Fruit fly (Drosophila melanogaster): Measurements from ENCODE around the gene CG45413.
A peak's percentile ranks its signal among the peaks of the same experiment; 100 is the strongest.

CG45413 gene

dm6 chr3L:6906758-6907157 is 25.0 kb downstream of the CG45413 start (continued):
- TF ChIP-seq Xrp1 (GFP tag; IDR thresholded peaks at IDR 0.05) (no peak), chif (GFP tag; optimal IDR thresholded peaks at IDR 0.05) (no peak), row (GFP tag; IDR thresholded peaks at IDR 0.05) (no peak), nerfin-1 (tag; optimal IDR thresholded peaks at IDR 0.05) (no peak), Dp (GFP tag; optimal IDR thresholded peaks at IDR 0.05) (no peak), dmrt99B (tag; optimal IDR thresholded peaks at IDR 0.05) (no peak), CG10543 (GFP tag; optimal IDR thresholded peaks at IDR 0.05) (no peak), CG11398 (GFP tag; optimal IDR thresholded peaks at IDR 0.05) (no peak), CG13424 (tag; optimal IDR thresholded peaks at IDR 0.05) (no peak), abd-A (tag; optimal IDR thresholded peaks at IDR 0.05) (peak; percentile 43), zfh2 (GFP tag; optimal IDR thresholded peaks at IDR 0.05) (no peak), Doc3 (GFP tag; IDR thresholded peaks at IDR 0.05; ENCODE audit: partially characterized antibody) (no peak), CG12219 (GFP tag; optimal IDR thresholded peaks at IDR 0.05) (no peak), gce (GFP tag; IDR thresholded peaks at IDR 0.05) (no peak), Mad (GFP tag; optimal IDR thresholded peaks at IDR 0.05) (no peak), CG6272 (GFP tag; IDR thresholded peaks at IDR 0.05) (no peak), CG16863 (GFP tag; optimal IDR thresholded peaks at IDR 0.05) (no peak), CG10979 (tag; optimal IDR thresholded peaks at IDR 0.05) (no peak), CG31224 (GFP tag; IDR thresholded peaks at IDR 0.05) (no peak), dm (GFP tag; optimal IDR thresholded peaks at IDR 0.05) (no peak), Jarid2 (GFP tag; optimal IDR thresholded peaks at IDR 0.05) (peak; percentile 29), Vsx1 (GFP tag; optimal IDR thresholded peaks at IDR 0.05) (no peak), CG1024 (GFP tag; IDR thresholded peaks at IDR 0.05) (no peak), odd (GFP tag; optimal IDR thresholded peaks at IDR 0.05) (no peak), gsb (GFP tag; IDR thresholded peaks at IDR 0.05) (no peak), pan (optimal IDR thresholded peaks at IDR 0.05) (no peak), pan (GFP tag; optimal IDR thresholded peaks at IDR 0.05 in 1 of 2, IDR thresholded peaks at IDR 0.05 in 1 of 2) (no peak), nmo (GFP tag; optimal IDR thresholded peaks at IDR 0.05) (no peak), vnd (GFP tag; IDR thresholded peaks at IDR 0.05; ENCODE audit: partially characterized antibody) (no peak), Eip74EF (GFP tag; optimal IDR thresholded peaks at IDR 0.05) (no peak), Stat92E (GFP tag; optimal IDR thresholded peaks at IDR 0.05) (no peak), CG16779 (GFP tag; IDR thresholded peaks at IDR 0.05) (no peak), CTCF (GFP tag; optimal IDR thresholded peaks at IDR 0.05) (peak; percentile 90), pho (GFP tag; optimal IDR thresholded peaks at IDR 0.05) (no peak), nau (GFP tag; optimal IDR thresholded peaks at IDR 0.05) (no peak), pzg (GFP tag; optimal IDR thresholded peaks at IDR 0.05) (peak; percentile 17), grn (GFP tag; optimal IDR thresholded peaks at IDR 0.05) (no peak), unpg (GFP tag; optimal IDR thresholded peaks at IDR 0.05) (no peak), ewg (GFP tag; optimal IDR thresholded peaks at IDR 0.05) (peak; percentile 95), Kr (GFP tag; optimal IDR thresholded peaks at IDR 0.05) (no peak), CG15696 (tag; optimal IDR thresholded peaks at IDR 0.05) (no peak), CG17186 (GFP tag; optimal IDR thresholded peaks at IDR 0.05) (no peak), CG18011 (GFP tag; optimal IDR thresholded peaks at IDR 0.05) (no peak), CG32532 (GFP tag; IDR thresholded peaks at IDR 0.05) (0 out of 2 replicates have a peak, but pooled peaks have one; percentile 6), NK7.1 (GFP tag; optimal IDR thresholded peaks at IDR 0.05) (no peak), CG8089 (GFP tag; optimal IDR thresholded peaks at IDR 0.05) (no peak), zfh1 (GFP tag; IDR thresholded peaks at IDR 0.05) (0 out of 3 replicates have a peak, but pooled peaks have one; percentile 10), CG10366 (GFP tag; IDR thresholded peaks at IDR 0.05) (no peak), Dfd (GFP tag; optimal IDR thresholded peaks at IDR 0.05) (no peak), ab (GFP tag; optimal IDR thresholded peaks at IDR 0.05) (no peak), HHEX (GFP tag; optimal IDR thresholded peaks at IDR 0.05) (no peak), CG4730 (GFP tag; IDR thresholded peaks at IDR 0.05) (no peak)

All from whole organism, embryonic.